Worm (Caenorhabditis elegans): Measurements from ENCODE around the gene srh-173.

ce11 chrV:19923924-19924323 is 49.2 kb upstream of the srh-173 start, which contains the start of gene skr-4:
- TF ChIP-seq ama-1 (optimal IDR thresholded peaks at IDR 0.05) (no peak), sox-4 (tag; optimal IDR thresholded peaks at IDR 0.05) (no peak), pax-1 (tag; optimal IDR thresholded peaks at IDR 0.05) (no peak), ets-4 (tag; optimal IDR thresholded peaks at IDR 0.05) (no peak), eyg-1 (tag; optimal IDR thresholded peaks at IDR 0.05) (no peak)
